Fruit fly (Drosophila melanogaster): ENCODE measurements around the gene CG32073.

- TF ChIP-seq CG8478 (optimal IDR thresholded peaks at IDR 0.05) = no peak
- no peak for TF ChIP-seq CTCF (optimal IDR thresholded peaks at IDR 0.05)
Observed at dm6 chr3L:11065850-11066249, 41.5 kb downstream of the CG32073 start.
